Fruit fly (Drosophila melanogaster) whole organism, embryonic: ENCODE measurements around the gene Nup93-1.

ENCODE experiments used
- Asciz ChIP-seq: fragments of 200-800 bp; sonication (Bioruptor generic); optimal IDR thresholded peaks from 2 replicates; lab custom pipeline; 2017; ENCODE audit warnings: missing biosample characterization, mild to moderate bottlenecking, missing genetic modification characterization, missing genetic modification reagents
- CG10267 ChIP-seq: fragments of 200-800 bp; sonication (Bioruptor generic); optimal IDR thresholded peaks from 2 replicates; lab custom pipeline; 2018; ENCODE audit warnings: missing biosample characterization, mild to moderate bottlenecking, missing genetic modification characterization, moderate library complexity
- CG10979 ChIP-seq: fragments of 200-800 bp; sonication (Bioruptor generic); optimal IDR thresholded peaks from 2 replicates; lab custom pipeline; 2018; ENCODE audit warnings: missing biosample characterization, mild to moderate bottlenecking, missing genetic modification characterization, moderate library complexity
- CG11398 ChIP-seq: fragments of 200-800 bp; sonication (Bioruptor generic); optimal IDR thresholded peaks from 2 replicates; lab custom pipeline; 2016; ENCODE audit warnings: missing biosample characterization, missing genetic modification characterization
- CG11504 ChIP-seq: fragments of 200-800 bp; sonication (Bioruptor generic); optimal IDR thresholded peaks from 3 replicates; lab custom pipeline; 2019; ENCODE audit warnings: missing biosample characterization, mild to moderate bottlenecking, missing genetic modification characterization, moderate library complexity
- CG12236 ChIP-seq: fragments of 200-800 bp; sonication (Bioruptor generic); optimal IDR thresholded peaks from 2 replicates; lab custom pipeline; 2016; ENCODE audit warnings: missing biosample characterization, missing genetic modification characterization
- CG1233 ChIP-seq: fragments of 200-800 bp; sonication (Bioruptor generic); optimal IDR thresholded peaks from 4 replicates; lab custom pipeline; 2018; ENCODE audit warnings: missing biosample characterization, mild to moderate bottlenecking, missing genetic modification characterization
- CG12659 ChIP-seq: fragments of 200-800 bp; sonication (Bioruptor generic); optimal IDR thresholded peaks from 3 replicates; lab custom pipeline; 2017; ENCODE audit warnings: mild to moderate bottlenecking, missing biosample characterization, missing genetic modification reagents, missing genetic modification characterization
- CG12744 ChIP-seq: fragments of 200-800 bp; sonication (Bioruptor generic); optimal IDR thresholded peaks from 2 replicates; lab custom pipeline; 2016; ENCODE audit warnings: missing biosample characterization, missing genetic modification characterization
- CG14860 ChIP-seq: fragments of 200-800 bp; sonication (Bioruptor generic); IDR thresholded peaks from 3 replicates; pipeline ENCODE4 v1.3.6; 2022; ENCODE audit warnings: missing biosample characterization, missing genetic modification characterization; ENCODE audit not compliant: partially characterized antibody
- CG15696 ChIP-seq: fragments of 200-800 bp; sonication (Bioruptor generic); optimal IDR thresholded peaks from 2 replicates; lab custom pipeline; 2019; ENCODE audit warnings: missing biosample characterization, mild to moderate bottlenecking, missing genetic modification characterization, moderate library complexity
- CG17359 ChIP-seq: fragments of 200-800 bp; sonication (Bioruptor generic); optimal IDR thresholded peaks from 3 replicates; lab custom pipeline; 2018; ENCODE audit warnings: missing biosample characterization, mild to moderate bottlenecking, missing genetic modification characterization, moderate library complexity
- CG2199 ChIP-seq: fragments of 200-800 bp; sonication (Bioruptor generic); IDR thresholded peaks from 3 replicates; pipeline ENCODE4 v1.3.6; 2022; ENCODE audit warnings: missing biosample characterization, missing genetic modification characterization
- CG2712 ChIP-seq: fragments of 200-800 bp; optimal IDR thresholded peaks from 3 replicates; lab custom pipeline; 2019; ENCODE audit warnings: missing biosample characterization, mild to moderate bottlenecking, missing genetic modification characterization, moderate library complexity
- CG2875 ChIP-seq: fragments of 200-800 bp; sonication (Bioruptor generic); optimal IDR thresholded peaks from 2 replicates; lab custom pipeline; 2017; ENCODE audit warnings: missing biosample characterization, mild to moderate bottlenecking, missing genetic modification characterization, missing genetic modification reagents
- CG31365 ChIP-seq: fragments of 200-800 bp; sonication (Bioruptor generic); optimal IDR thresholded peaks from 2 replicates; lab custom pipeline; 2018; ENCODE audit warnings: missing biosample characterization, mild to moderate bottlenecking, missing genetic modification characterization
- CG31388 ChIP-seq: fragments of 200-800 bp; sonication (Bioruptor generic); optimal IDR thresholded peaks from 2 replicates; lab custom pipeline; 2016; ENCODE audit warnings: missing biosample characterization, missing genetic modification characterization
- CG31441 ChIP-seq: fragments of 200-800 bp; sonication (Bioruptor generic); IDR thresholded peaks from 2 replicates; pipeline ENCODE4 v1.3.6; 2022; ENCODE audit warnings: missing biosample characterization, missing genetic modification characterization
- CG3281 ChIP-seq: fragments of 200-800 bp; sonication (Bioruptor generic); optimal IDR thresholded peaks from 3 replicates; lab custom pipeline; 2017; ENCODE audit warnings: missing biosample characterization, mild to moderate bottlenecking, missing genetic modification characterization
- CG33213 ChIP-seq: fragments of 200-800 bp; sonication (Bioruptor generic); optimal IDR thresholded peaks from 3 replicates; lab custom pipeline; 2016; ENCODE audit warnings: missing biosample characterization, missing genetic modification characterization
- CG8290 ChIP-seq, 3 experiments: fragments of 200-800 bp; sonication (Bioruptor generic); optimal IDR thresholded peaks; 2 replicates each; lab custom pipeline; 2016 to 2019; ENCODE audit warnings: missing biosample characterization in 3 of 3, missing genetic modification characterization in 3 of 3, mild to moderate bottlenecking in 2 of 3, moderate library complexity in 1 of 3
- Doc3 ChIP-seq: fragments of 200-800 bp; sonication (Bioruptor generic); IDR thresholded peaks from 3 replicates; pipeline ENCODE4 v1.3.6; 2022; ENCODE audit warnings: missing biosample characterization, missing genetic modification characterization; ENCODE audit not compliant: partially characterized antibody
- Fer1 ChIP-seq: fragments of 200-800 bp; sonication (Bioruptor generic); optimal IDR thresholded peaks from 2 replicates; lab custom pipeline; 2017; ENCODE audit warnings: missing biosample characterization, mild to moderate bottlenecking, missing genetic modification characterization
- Hr51 ChIP-seq, 2 experiments: fragments of 200-800 bp; sonication (Bioruptor generic); optimal IDR thresholded peaks; 2 replicates in 1 of 2; 3 replicates in 1 of 2; lab custom pipeline; 2016 to 2018; ENCODE audit warnings: missing biosample characterization in 2 of 2, missing genetic modification characterization in 2 of 2, mild to moderate bottlenecking in 1 of 2, moderate library complexity in 1 of 2
- Med ChIP-seq: fragments of 200-800 bp; sonication (Bioruptor generic); peaks from one replicate; lab custom pipeline; 2016; ENCODE audit warnings: missing biosample characterization, missing genetic modification characterization, mild to moderate bottlenecking, inconsistent platforms, moderate library complexity
- Oli ChIP-seq: fragments of 200-800 bp; sonication (Bioruptor generic); optimal IDR thresholded peaks from 2 replicates; lab custom pipeline; 2018; ENCODE audit warnings: missing biosample characterization, mild to moderate bottlenecking, missing genetic modification characterization, moderate library complexity
- PHDP ChIP-seq: fragments of 200-800 bp; sonication (Bioruptor generic); optimal IDR thresholded peaks from 3 replicates; lab custom pipeline; 2018; ENCODE audit warnings: missing biosample characterization, mild to moderate bottlenecking, missing genetic modification characterization, moderate library complexity
- Poxn ChIP-seq: fragments of 200-800 bp; sonication (Bioruptor generic); IDR thresholded peaks from 2 replicates; pipeline ENCODE4 v1.3.6; 2022; ENCODE audit warnings: missing biosample characterization, missing genetic modification characterization
- Rfx ChIP-seq: fragments of 200-800 bp; sonication (Bioruptor generic); IDR thresholded peaks from 2 replicates; pipeline ENCODE4 v1.3.6; 2022; ENCODE audit warnings: missing biosample characterization, missing genetic modification characterization
- ara ChIP-seq: fragments of 200-800 bp; sonication (Bioruptor generic); IDR thresholded peaks from 2 replicates; pipeline ENCODE4 v1.3.6; 2022; ENCODE audit warnings: missing biosample characterization, missing genetic modification characterization
- az2 ChIP-seq: fragments of 200-800 bp; sonication (Bioruptor generic); optimal IDR thresholded peaks from 3 replicates; lab custom pipeline; 2016; ENCODE audit warnings: missing biosample characterization, missing genetic modification characterization
- bcd ChIP-seq: fragments of 200-800 bp; sonication (Bioruptor generic); optimal IDR thresholded peaks from 2 replicates; lab custom pipeline; 2017; ENCODE audit warnings: missing biosample characterization, mild to moderate bottlenecking, missing genetic modification characterization
- cg ChIP-seq: fragments of 200-800 bp; sonication (Bioruptor generic); optimal IDR thresholded peaks from 3 replicates; lab custom pipeline; 2019; ENCODE audit warnings: missing biosample characterization, mild to moderate bottlenecking, missing genetic modification characterization, moderate library complexity
- chn ChIP-seq: fragments of 200-800 bp; sonication (Bioruptor generic); optimal IDR thresholded peaks from 2 replicates; lab custom pipeline; 2016; ENCODE audit warnings: missing biosample characterization, missing genetic modification characterization
- cwo ChIP-seq: fragments of 200-800 bp; sonication (Bioruptor generic); optimal IDR thresholded peaks from 3 replicates; lab custom pipeline; 2017; ENCODE audit warnings: missing biosample characterization, missing genetic modification characterization, mild to moderate bottlenecking, moderate library complexity, missing genetic modification reagents
- dmrt99B ChIP-seq: fragments of 200-800 bp; sonication (Bioruptor generic); optimal IDR thresholded peaks from 2 replicates; lab custom pipeline; 2018; ENCODE audit warnings: missing biosample characterization, mild to moderate bottlenecking, missing genetic modification characterization, moderate library complexity
- gro ChIP-seq: fragments of 200-800 bp; sonication (Bioruptor generic); optimal IDR thresholded peaks from 2 replicates; lab custom pipeline; 2016; ENCODE audit warnings: missing biosample characterization, missing genetic modification characterization
- gsb ChIP-seq: fragments of 200-800 bp; sonication (Bioruptor generic); IDR thresholded peaks from 2 replicates; pipeline ENCODE4 v1.3.6; 2022; ENCODE audit warnings: missing biosample characterization, missing genetic modification characterization
- hkb ChIP-seq, 2 experiments: fragments of 200-800 bp in 1 of 2; fragments of >200 bp in 1 of 2; sonication (Bioruptor generic) in 1 of 2; IDR thresholded peaks in 1 of 2; optimal IDR thresholded peaks in 1 of 2; 2 replicates each; pipeline versions ENCODE4 v1.3.6 to Lab custom; 2017 to 2022; ENCODE audit warnings: missing biosample characterization in 1 of 2, missing genetic modification characterization in 1 of 2
- nmo ChIP-seq: fragments of 200-800 bp; sonication (Bioruptor generic); optimal IDR thresholded peaks from 2 replicates; lab custom pipeline; 2018; ENCODE audit warnings: missing biosample characterization, mild to moderate bottlenecking, missing genetic modification characterization, moderate library complexity
- pros ChIP-seq: fragments of 200-800 bp; sonication (Bioruptor generic); optimal IDR thresholded peaks from 3 replicates; lab custom pipeline; 2019; ENCODE audit warnings: missing biosample characterization, mild to moderate bottlenecking, missing genetic modification characterization, moderate library complexity
- ro ChIP-seq: fragments of 200-800 bp; sonication (Bioruptor generic); IDR thresholded peaks from 2 replicates; pipeline ENCODE4 v1.3.6; 2022; ENCODE audit warnings: missing biosample characterization, missing genetic modification characterization
- sd ChIP-seq: fragments of 200-800 bp; sonication (Bioruptor generic); optimal IDR thresholded peaks from 3 replicates; lab custom pipeline; 2018; ENCODE audit warnings: missing biosample characterization, mild to moderate bottlenecking, missing genetic modification characterization, moderate library complexity
- sens ChIP-seq: fragments of 200-800 bp; sonication (Bioruptor generic); peaks from one replicate; lab custom pipeline; 2016; ENCODE audit warnings: missing biosample characterization, missing genetic modification characterization
- sug ChIP-seq: fragments of 200-800 bp; optimal IDR thresholded peaks from 2 replicates; lab custom pipeline; 2019; ENCODE audit warnings: missing biosample characterization, mild to moderate bottlenecking, missing genetic modification characterization, moderate library complexity

The Nup93-1 gene

DNA sequence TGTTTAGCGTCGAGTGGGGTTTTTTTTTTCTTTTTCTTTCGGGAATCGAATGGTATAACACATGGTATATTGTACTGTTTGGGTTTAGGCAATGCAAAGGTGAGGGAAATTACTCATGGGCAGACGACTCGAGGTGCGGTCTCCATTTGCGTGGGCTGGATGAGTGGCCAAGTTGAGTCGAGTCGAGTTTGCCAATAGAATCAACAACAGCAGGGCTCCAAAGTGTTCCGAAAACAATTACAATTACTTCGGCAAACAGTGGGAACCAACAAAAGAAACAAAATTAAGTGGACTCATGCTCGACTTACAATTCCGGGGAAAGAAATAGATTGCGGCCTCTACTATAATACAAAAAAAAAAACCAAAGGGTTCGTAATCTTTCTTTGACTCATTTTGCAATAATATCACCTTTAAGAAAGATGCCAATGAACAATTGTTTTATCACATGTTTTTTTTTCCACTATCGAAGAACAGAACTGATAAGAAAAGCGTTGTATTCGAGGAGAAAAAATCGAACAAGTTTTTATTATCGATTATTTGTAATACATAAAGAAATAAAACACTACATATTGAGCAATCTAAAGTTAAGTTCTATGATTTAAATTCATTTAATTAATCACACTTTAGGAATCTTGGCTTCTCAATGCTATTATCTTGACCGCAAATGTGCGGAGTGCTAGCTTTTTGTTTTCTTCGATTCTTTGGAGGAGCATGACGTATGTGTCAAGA lies 2.2 kb upstream of the Nup93-1 start (continued):
- TF ChIP-seq cwo = peak; percentile 6
- peak; percentile 22 for TF ChIP-seq CG2712 (tag; lab: Kevin White, UChicago)
- TF ChIP-seq PHDP (tag; lab: Kevin White, UChicago) = peak; percentile 22
- peak; percentile 11 for TF ChIP-seq CG10979 (tag; lab: Kevin White, UChicago)
- peak; percentile 34 for TF ChIP-seq Oli (tag; lab: Kevin White, UChicago)
- TF ChIP-seq Fer1 = peak; percentile 30
- TF ChIP-seq Poxn (GFP tag; lab: Robert Waterston, UW) = no peak
- TF ChIP-seq CG2875 (GFP tag; lab: Kevin White, UChicago) = peak; percentile 16
- TF ChIP-seq CG10267 (tag; lab: Kevin White, UChicago) = peak; percentile 20
- TF ChIP-seq CG3281 (GFP tag; lab: Kevin White, UChicago) = peak; percentile 25
- TF ChIP-seq CG11398 (GFP tag; lab: Kevin White, UChicago) = no peak
- no peak for TF ChIP-seq CG8290 (GFP tag; optimal IDR thresholded peaks at IDR 0.05; lab: Kevin White, UChicago)
- peak in 1 of 2 experiments; percentile 7 for TF ChIP-seq CG8290 (tag; optimal IDR thresholded peaks at IDR 0.05; lab: Kevin White, UChicago)
- TF ChIP-seq CG12659 = peak; percentile 16
- no peak for TF ChIP-seq CG12236 (GFP tag; lab: Kevin White, UChicago)
- TF ChIP-seq CG31388 (GFP tag; lab: Kevin White, UChicago) = no peak
- TF ChIP-seq CG15696 (tag; lab: Kevin White, UChicago) = no peak
- TF ChIP-seq CG12744 (GFP tag; lab: Kevin White, UChicago) = no peak
- peak; percentile 37 for TF ChIP-seq CG1233 (GFP tag; lab: Kevin White, UChicago)
- TF ChIP-seq Hr51 (GFP tag; optimal IDR thresholded peaks at IDR 0.05; lab: Kevin White, UChicago) = peak in 1 of 2 experiments; percentile 13
- peak; percentile 7; the same call in 1 of the 2 replicates for TF ChIP-seq Rfx (GFP tag; lab: Robert Waterston, UW)
- TF ChIP-seq CG17359 = peak; percentile 21
- TF ChIP-seq dmrt99B (tag; lab: Kevin White, UChicago) = peak; percentile 27
- peak; percentile 46 for TF ChIP-seq Asciz (GFP tag; lab: Kevin White, UChicago)

DNA sequence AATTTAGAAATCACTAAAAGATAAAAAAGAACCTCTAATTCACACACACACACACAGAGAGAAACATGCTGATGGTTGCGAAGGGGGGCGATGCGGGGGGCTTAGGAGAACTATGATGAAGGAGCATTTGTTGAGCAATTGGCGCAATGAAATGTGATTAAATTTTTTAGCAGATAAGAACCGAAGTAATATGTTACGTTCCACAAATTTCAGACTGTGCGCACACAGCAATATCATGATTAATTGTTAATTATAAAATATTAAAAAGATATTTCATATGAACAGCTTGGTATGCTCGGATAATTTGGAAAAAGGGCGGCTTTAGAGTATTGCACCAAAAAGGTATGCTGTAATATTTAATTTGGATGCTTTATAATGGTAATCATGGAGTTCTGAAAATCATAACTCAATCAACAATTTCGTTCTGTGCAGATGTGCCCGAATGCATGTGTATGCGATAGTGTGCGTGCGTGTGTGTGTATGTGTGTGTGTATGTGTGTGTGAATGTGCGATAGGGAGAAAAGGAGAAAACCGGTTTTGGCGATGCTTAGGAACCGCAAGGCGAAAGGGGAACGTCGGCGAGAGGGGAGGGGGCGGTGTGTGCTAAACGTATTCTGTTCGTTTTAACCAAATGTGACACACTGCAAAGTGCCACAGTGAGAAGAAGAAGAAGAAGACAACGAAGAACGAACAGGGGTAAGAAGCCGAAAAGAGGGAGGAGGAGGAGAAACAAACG lies 1.4 kb upstream of the Nup93-1 start:
- TF ChIP-seq CG33213 (GFP tag; lab: Kevin White, UChicago) = no peak
- peak; percentile 11 for TF ChIP-seq sug (tag; lab: Kevin White, UChicago)
- TF ChIP-seq pros = peak; percentile 56
- no peak for TF ChIP-seq CG11504 (tag; lab: Kevin White, UChicago)
- peak; percentile 73 for TF ChIP-seq sens (GFP tag; lab: Kevin White, UChicago)
- TF ChIP-seq nmo (GFP tag; lab: Kevin White, UChicago) = peak; percentile 0
- TF ChIP-seq CG31365 = no peak
- TF ChIP-seq Doc3 (GFP tag; lab: Robert Waterston, UW) = no peak
- TF ChIP-seq Med (GFP tag; lab: Kevin White, UChicago) = peak; percentile 54
- TF ChIP-seq bcd (GFP tag; lab: Kevin White, UChicago) = no peak
- TF ChIP-seq CG31441 (GFP tag; lab: Robert Waterston, UW) = 0 out of 2 replicates have a peak, but pooled peaks have one; percentile 7
- no peak for TF ChIP-seq ara (GFP tag; lab: Robert Waterston, UW)
- TF ChIP-seq CG10267 (tag; lab: Kevin White, UChicago) = no peak
- TF ChIP-seq CG12659 = no peak
- TF ChIP-seq hkb (optimal IDR thresholded peaks at IDR 0.05; lab: Kevin White, UChicago) = no peak
- 0 out of 2 replicates have a peak, but pooled peaks have one; percentile 21 for TF ChIP-seq hkb (GFP tag; IDR thresholded peaks at IDR 0.05; lab: Robert Waterston, UW)
- TF ChIP-seq Rfx (GFP tag; lab: Robert Waterston, UW) = no peak
- peak; percentile 86 for TF ChIP-seq sd
- TF ChIP-seq gro (GFP tag; lab: Kevin White, UChicago) = no peak
- TF ChIP-seq CG2199 = 0 out of 3 replicates have a peak, but pooled peaks have one; percentile 29
- no peak for TF ChIP-seq CG14860
- no peak for TF ChIP-seq ro (GFP tag; lab: Robert Waterston, UW)
- peak; percentile 53 for TF ChIP-seq cg (GFP tag; lab: Kevin White, UChicago)
- TF ChIP-seq az2 (GFP tag; lab: Kevin White, UChicago) = no peak
- no peak for TF ChIP-seq chn
- TF ChIP-seq gsb (GFP tag; lab: Robert Waterston, UW) = no peak
